Fruit fly (Drosophila melanogaster): ENCODE results near the gene CG45076.
A peak's percentile ranks its signal among the peaks of the same experiment; 100 is the strongest.

DNA sequence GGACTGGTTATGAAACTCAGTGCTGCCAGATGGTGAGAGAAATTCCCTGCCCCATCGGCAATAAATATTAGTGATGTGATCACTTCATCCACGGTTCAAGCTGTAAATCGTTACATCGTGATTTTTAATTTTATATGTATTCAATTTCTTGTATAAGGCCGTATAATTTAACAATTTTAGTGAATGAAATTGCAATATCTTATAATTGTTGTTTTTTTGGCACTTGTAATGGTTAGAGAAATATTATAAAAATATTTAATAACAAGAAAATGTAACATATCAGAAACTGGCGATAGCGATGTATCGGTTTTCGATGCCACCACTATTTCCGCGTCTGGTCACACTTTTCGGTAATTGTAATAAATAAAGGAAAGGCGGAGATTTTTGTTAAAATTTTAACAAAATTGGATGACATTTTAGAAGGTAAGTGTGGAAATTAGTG is 6.9 kb upstream of the CG45076 start, which contains the start of the genes mRpL37 and Rbp1:
- TF ChIP-seq CG1621 (tag; optimal IDR thresholded peaks at IDR 0.05) = no peak
- peak; percentile 82 for TF ChIP-seq Ets96B (tag; optimal IDR thresholded peaks at IDR 0.05)
- TF ChIP-seq pdm3 (GFP tag; optimal IDR thresholded peaks at IDR 0.05) = peak; percentile 70
- no peak for TF ChIP-seq spab (GFP tag; optimal IDR thresholded peaks at IDR 0.05)
- TF ChIP-seq Sox102F (GFP tag; optimal IDR thresholded peaks at IDR 0.05) = no peak
- TF ChIP-seq ss (GFP tag; optimal IDR thresholded peaks at IDR 0.05) = no peak
- peak; percentile 72 for TF ChIP-seq acj6 (GFP tag; optimal IDR thresholded peaks at IDR 0.05)
- no peak for TF ChIP-seq vri (GFP tag; optimal IDR thresholded peaks at IDR 0.05)
- peak; percentile 20 for TF ChIP-seq Lpt (GFP tag; optimal IDR thresholded peaks at IDR 0.05)
- TF ChIP-seq CG32006 (GFP tag; optimal IDR thresholded peaks at IDR 0.05) = no peak
- no peak for TF ChIP-seq achi (GFP tag; optimal IDR thresholded peaks at IDR 0.05)
- peak; percentile 74 for TF ChIP-seq cyc (GFP tag; optimal IDR thresholded peaks at IDR 0.05)
- TF ChIP-seq CG3032 (tag; optimal IDR thresholded peaks at IDR 0.05) = peak; percentile 89
- peak; percentile 68 for TF ChIP-seq CG11902 (GFP tag; optimal IDR thresholded peaks at IDR 0.05)
